Worm (Caenorhabditis elegans) whole organism, late embryonic: ENCODE results near the gene aagr-4.
A peak's percentile ranks its signal among the peaks of the same experiment; 100 is the strongest.
"Not testable (repeated sequence)": the region's sequence is repeated elsewhere in the genome, so short reads cannot be mapped to it uniquely, and the experiment has no call there.

Source experiments
- C08G9.2 ChIP-seq: sonication (generic microtip); optimal IDR thresholded peaks from 2 replicates; lab custom pipeline; 2016; ENCODE audit warnings: mild to moderate bottlenecking, missing genetic modification characterization, moderate library complexity, missing compliant biosample characterization
- Y22D7AL.16 ChIP-seq: sonication (generic microtip); optimal IDR thresholded peaks from 2 replicates; lab custom pipeline; 2016; ENCODE audit warnings: missing genetic modification characterization, missing compliant biosample characterization
- ahr-1 ChIP-seq: sonication (generic microtip); optimal IDR thresholded peaks from 2 replicates; lab custom pipeline; 2016; ENCODE audit warnings: missing genetic modification characterization, missing compliant biosample characterization
- ceh-19 ChIP-seq: fragments of 200-800 bp; sonication (Bioruptor generic); optimal IDR thresholded peaks from 2 replicates; lab custom pipeline; 2018; ENCODE audit warnings: mild to moderate bottlenecking, missing genetic modification characterization, missing compliant biosample characterization
- ceh-24 ChIP-seq: sonication (generic microtip); optimal IDR thresholded peaks from 2 replicates; lab custom pipeline; 2016; ENCODE audit warnings: mild to moderate bottlenecking, missing genetic modification characterization, missing compliant biosample characterization
- ceh-34 ChIP-seq: sonication (generic microtip); optimal IDR thresholded peaks from 2 replicates; lab custom pipeline; 2016; ENCODE audit warnings: mild to moderate bottlenecking, missing genetic modification characterization, missing compliant biosample characterization
- ceh-45 ChIP-seq: fragments of 200-800 bp; sonication (Bioruptor generic); IDR thresholded peaks from 2 replicates; pipeline ENCODE4 v1.3.6; 2022; ENCODE audit warnings: missing genetic modification reagents, missing genetic modification characterization, missing compliant biosample characterization
- che-1 ChIP-seq: sonication (generic microtip); optimal IDR thresholded peaks from 2 replicates; lab custom pipeline; 2016; ENCODE audit warnings: mild to moderate bottlenecking, missing genetic modification characterization, missing compliant biosample characterization
- dmd-4 ChIP-seq: sonication (generic microtip); optimal IDR thresholded peaks from 2 replicates; lab custom pipeline; 2016; ENCODE audit warnings: borderline replicate concordance, missing genetic modification characterization, missing compliant biosample characterization
- elt-2 ChIP-seq: sonication (generic microtip); optimal IDR thresholded peaks from 2 replicates; lab custom pipeline; 2016; ENCODE audit warnings: missing genetic modification reagents, missing genetic modification characterization, missing compliant biosample characterization
- ets-4 ChIP-seq: sonication (generic microtip); optimal IDR thresholded peaks from 2 replicates; lab custom pipeline; 2016; ENCODE audit warnings: missing genetic modification characterization, missing compliant biosample characterization
- eyg-1 ChIP-seq: sonication (generic microtip); optimal IDR thresholded peaks from 2 replicates; lab custom pipeline; 2016; ENCODE audit warnings: missing genotype, missing genetic modification characterization, missing compliant biosample characterization
- fkh-10 ChIP-seq: fragments of 150-350 bp; optimal IDR thresholded peaks from 2 replicates; lab custom pipeline; 2014; ENCODE audit warnings: missing biosample characterization, missing genetic modification reagents, missing genetic modification characterization
- fkh-6 ChIP-seq: sonication (generic microtip); optimal IDR thresholded peaks from 2 replicates; lab custom pipeline; 2016; ENCODE audit warnings: missing genetic modification characterization, missing compliant biosample characterization
- hlh-30 ChIP-seq: sonication (generic microtip); optimal IDR thresholded peaks from 2 replicates; lab custom pipeline; 2017; ENCODE audit warnings: antibody characterized with exemption, missing genetic modification characterization, missing compliant biosample characterization; ENCODE audit not compliant: insufficient read depth
- hlh-6 ChIP-seq: sonication (generic microtip); optimal IDR thresholded peaks from 2 replicates; lab custom pipeline; 2016; ENCODE audit warnings: missing genotype, missing genetic modification characterization, missing compliant biosample characterization
- hlh-8 ChIP-seq: sonication (generic microtip); optimal IDR thresholded peaks from 2 replicates; lab custom pipeline; 2016; ENCODE audit warnings: missing genotype, missing genetic modification characterization, missing compliant biosample characterization
- lim-6 ChIP-seq: sonication (generic microtip); optimal IDR thresholded peaks from 2 replicates; lab custom pipeline; 2016; ENCODE audit warnings: missing genetic modification characterization, missing compliant biosample characterization
- mec-3 ChIP-seq: sonication (generic microtip); optimal IDR thresholded peaks from 2 replicates; lab custom pipeline; 2016; ENCODE audit warnings: borderline replicate concordance, missing genetic modification characterization, missing compliant biosample characterization
- npax-4 ChIP-seq: sonication (generic microtip); optimal IDR thresholded peaks from 2 replicates; lab custom pipeline; 2016; ENCODE audit warnings: missing genetic modification characterization, missing compliant biosample characterization
- odd-2 ChIP-seq: sonication (generic microtip); optimal IDR thresholded peaks from 2 replicates; lab custom pipeline; 2017; ENCODE audit warnings: antibody characterized with exemption, mild to moderate bottlenecking, missing genetic modification characterization, missing compliant biosample characterization
- pat-9 ChIP-seq: fragments of 200-800 bp; sonication (Bioruptor generic); optimal IDR thresholded peaks from 2 replicates; lab custom pipeline; 2018; ENCODE audit warnings: mild to moderate bottlenecking, missing genetic modification characterization, moderate library complexity, missing compliant biosample characterization
- pha-2 ChIP-seq: sonication (generic microtip); optimal IDR thresholded peaks from 2 replicates; lab custom pipeline; 2017; ENCODE audit warnings: mild to moderate bottlenecking, missing genetic modification characterization, missing compliant biosample characterization
- pha-4 ChIP-seq: fragments of 150-350 bp; optimal IDR thresholded peaks from 2 replicates; lab custom pipeline; 2018; ENCODE audit warnings: missing biosample characterization, missing genetic modification reagents, missing genetic modification characterization
- ref-2 ChIP-seq: sonication (generic microtip); optimal IDR thresholded peaks from 2 replicates; lab custom pipeline; 2016; ENCODE audit warnings: missing genetic modification characterization, missing compliant biosample characterization
- rnt-1 ChIP-seq: sonication (generic microtip); optimal IDR thresholded peaks from 2 replicates; lab custom pipeline; 2016; ENCODE audit warnings: missing genetic modification characterization, missing compliant biosample characterization
- unc-3 ChIP-seq, 2 experiments: fragments of 200-800 bp in 1 of 2; sonication (Bioruptor generic) in 1 of 2; sonication (generic microtip) in 1 of 2; conservative IDR thresholded peaks in 1 of 2; optimal IDR thresholded peaks in 1 of 2; 2 replicates each; pipeline versions ENCODE4 v1.3.6 to Lab custom; 2016 to 2022; ENCODE audit warnings: missing compliant biosample characterization in 2 of 2, missing genetic modification characterization in 2 of 2, missing genetic modification reagents in 1 of 2
- ztf-16 ChIP-seq: sonication (generic microtip); optimal IDR thresholded peaks from 2 replicates; lab custom pipeline; 2017; ENCODE audit warnings: missing genetic modification characterization, missing compliant biosample characterization

The aagr-4 gene

ce11 chrX:457139-457802, 3.2 kb upstream of the aagr-4 start, which contains the start of gene abu-12:
Gene abu-12, minus strand, starts transcription at chrX:457610.
- TF ChIP-seq ets-4 (tag; lab: Kevin White, UChicago) = no peak
- TF ChIP-seq hlh-6 (tag; lab: Kevin White, UChicago) = peak; percentile 46
- peak; percentile 2 for TF ChIP-seq ref-2

- TF ChIP-seq fkh-6 (tag; lab: Kevin White, UChicago) (no peak), ceh-45 (GFP tag; lab: Robert Waterston, UW) (no peak), eyg-1 (no peak), hlh-8 (tag; lab: Kevin White, UChicago) (no peak), pat-9 (no peak), ztf-16 (tag; lab: Kevin White, UChicago) (no peak), npax-4 (tag; lab: Kevin White, UChicago) (no peak), hlh-30 (no peak), ahr-1 (tag; lab: Kevin White, UChicago) (no peak), ceh-34 (tag; lab: Kevin White, UChicago) (no peak), che-1 (tag; lab: Kevin White, UChicago) (no peak), pha-4 (tag; lab: Kevin White, UChicago) (no peak), elt-2 (tag; lab: Kevin White, UChicago) (no peak), mec-3 (tag; lab: Kevin White, UChicago) (no peak), pha-2 (no peak), ceh-19 (no peak), hlh-6 (tag; lab: Kevin White, UChicago) (no peak)
- TF ChIP-seq, all 69 proteins: peak for 0
Measured at ce11 chrX:459316-459715, 1.1 kb upstream of the aagr-4 start.

ce11 chrX:461623-462022, 1.2 kb downstream of the aagr-4 start:
- TF ChIP-seq pha-2 (no peak), ref-2 (peak; percentile 13)
- TF ChIP-seq, all 69 proteins: peak for 1

- TF ChIP-seq unc-3 (GFP tag; conservative IDR thresholded peaks at IDR 0.05; lab: Robert Waterston, UW) = 0 out of 2 replicates have a peak, but pooled peaks have one; percentile 33
- TF ChIP-seq unc-3 (tag; optimal IDR thresholded peaks at IDR 0.05; lab: Kevin White, UChicago) = not testable (repeated sequence)
- TF ChIP-seq, all 69 proteins: peak for 1; not testable (repeated sequence) for 68
Measured at ce11 chrX:465931-466330, 5.5 kb downstream of the aagr-4 start.

ce11 chrX:467338-467823, 6.9 kb downstream of the aagr-4 start:
- TF ChIP-seq elt-2 (tag; lab: Kevin White, UChicago) (peak; percentile 12), rnt-1 (no peak), hlh-8 (tag; lab: Kevin White, UChicago) (peak; percentile 2), fkh-10 (no peak), Y22D7AL.16 (tag; lab: Kevin White, UChicago) (no peak)

- no peak for TF ChIP-seq odd-2 (tag; lab: Kevin White, UChicago)
- TF ChIP-seq elt-2 (tag; lab: Kevin White, UChicago) = no peak
- no peak for TF ChIP-seq eyg-1
- no peak for TF ChIP-seq ceh-19
- no peak for TF ChIP-seq lim-6 (tag; lab: Kevin White, UChicago)
- TF ChIP-seq C08G9.2 (tag; lab: Kevin White, UChicago) = no peak
- no peak for TF ChIP-seq dmd-4 (tag; lab: Kevin White, UChicago)
- no peak for TF ChIP-seq ahr-1 (tag; lab: Kevin White, UChicago)
- no peak for TF ChIP-seq fkh-10
Measured at ce11 chrX:476261-476660, 15.8 kb downstream of the aagr-4 start, which contains the start of gene F38G1.3. Gene F38G1.3, plus strand, starts transcription at chrX:476561.

- no peak for TF ChIP-seq ceh-24
Measured at ce11 chrX:481150-481549, 20.7 kb downstream of the aagr-4 start, which contains the start of gene che-2. Gene che-2, plus strand, starts transcription at chrX:481450.
